Worm (Caenorhabditis elegans): Measurements from ENCODE around the gene clec-158.
A peak's percentile ranks its signal among the peaks of the same experiment; 100 is the strongest.

Gene clec-158

ce11 chrIII:6898518-6898917 lies 39.1 kb upstream of the clec-158 start (continued):
- TF ChIP-seq dpl-1 (GFP tag; optimal IDR thresholded peaks at IDR 0.05) (no peak), jun-1 (tag; optimal IDR thresholded peaks at IDR 0.05) (no peak), lir-3 (tag; optimal IDR thresholded peaks at IDR 0.05) (no peak), lin-39 (tag; optimal IDR thresholded peaks at IDR 0.05) (no peak), egl-43 (GFP tag; IDR thresholded peaks at IDR 0.05) (no peak), nhr-111 (GFP tag; optimal IDR thresholded peaks at IDR 0.05) (no peak), nhr-76 (tag; optimal IDR thresholded peaks at IDR 0.05) (no peak), lim-7 (GFP tag; IDR thresholded peaks at IDR 0.05) (no peak), hlh-11 (tag; optimal IDR thresholded peaks at IDR 0.05) (peak; percentile 81), lin-1 (GFP tag; IDR thresholded peaks at IDR 0.05) (0 out of 2 replicates have a peak, but pooled peaks have one; percentile 31), duxl-1 (tag; optimal IDR thresholded peaks at IDR 0.05; ENCODE audit: poor library complexity) (no peak), Y105C5A.15 (GFP tag; IDR thresholded peaks at IDR 0.05) (no peak), mdl-1 (tag; optimal IDR thresholded peaks at IDR 0.05) (peak in 1 of 2 experiments; percentile 52), skn-1 (tag; optimal IDR thresholded peaks at IDR 0.05) (no peak), ces-1 (GFP tag; optimal IDR thresholded peaks at IDR 0.05) (no peak), ZK337.2 (GFP tag; IDR thresholded peaks at IDR 0.05) (no peak), Y5F2A.4 (GFP tag; optimal IDR thresholded peaks at IDR 0.05) (no peak), snpc-4 (tag; optimal IDR thresholded peaks at IDR 0.05) (no peak), pha-4 (GFP tag; IDR thresholded peaks at IDR 0.05) (no peak), pha-4 (tag; optimal IDR thresholded peaks at IDR 0.05) (no peak), lsy-2 (tag; optimal IDR thresholded peaks at IDR 0.05) (peak in 1 of 2 experiments; percentile 44), F26F4.8 (GFP tag; conservative IDR thresholded peaks at IDR 0.05) (no peak), php-3 (GFP tag; IDR thresholded peaks at IDR 0.05) (0 out of 2 replicates have a peak, but pooled peaks have one; percentile 38), F37D6.2 (tag; optimal IDR thresholded peaks at IDR 0.05) (no peak), zfp-3 (GFP tag; conservative IDR thresholded peaks at IDR 0.05) (0 out of 2 replicates have a peak, but pooled peaks have one; percentile 16), ztf-11 (tag; optimal IDR thresholded peaks at IDR 0.05) (no peak), dmd-6 (GFP tag; IDR thresholded peaks at IDR 0.05) (peak; percentile 74), mdt-29 (GFP tag; IDR thresholded peaks at IDR 0.05) (no peak), mxl-3 (GFP tag; optimal IDR thresholded peaks at IDR 0.05) (no peak), hif-1 (tag; optimal IDR thresholded peaks at IDR 0.05) (no peak), ctbp-1 (GFP tag; IDR thresholded peaks at IDR 0.05) (no peak), snpc-1.2 (GFP tag; IDR thresholded peaks at IDR 0.05) (no peak), unc-130 (GFP tag; optimal IDR thresholded peaks at IDR 0.05) (no peak), fos-1 (tag; optimal IDR thresholded peaks at IDR 0.05) (no peak), rbr-2 (tag; optimal IDR thresholded peaks at IDR 0.05) (no peak), mes-2 (tag; optimal IDR thresholded peaks at IDR 0.05; ENCODE audit: poor library complexity, severe bottlenecking) (no peak)

ce11 chrIII:6897587-6898064 lies 38.2 kb upstream of the clec-158 start, which contains the start of gene T07E3.4:
Gene T07E3.4, plus strand, starts transcription at chrIII:6898014.
- TF ChIP-seq T26A8.4 (GFP tag; IDR thresholded peaks at IDR 0.05) (peak; percentile 59), D1046.2 (GFP tag; IDR thresholded peaks at IDR 0.05) (no peak), aly-2 (tag; optimal IDR thresholded peaks at IDR 0.05) (no peak), tag-97 (GFP tag; IDR thresholded peaks at IDR 0.05) (no peak), hif-1 (tag; optimal IDR thresholded peaks at IDR 0.05) (no peak), mep-1 (tag; optimal IDR thresholded peaks at IDR 0.05) (peak; percentile 69), ZK546.5 (tag; optimal IDR thresholded peaks at IDR 0.05) (no peak), zfp-3 (GFP tag; conservative IDR thresholded peaks at IDR 0.05) (no peak), zfp-2 (tag; optimal IDR thresholded peaks at IDR 0.05) (no peak), lin-1 (GFP tag; IDR thresholded peaks at IDR 0.05) (peak; percentile 64; the same call in 1 of the 2 replicates), egl-43 (GFP tag; IDR thresholded peaks at IDR 0.05) (no peak), spr-1 (tag; optimal IDR thresholded peaks at IDR 0.05) (peak; percentile 22), nhr-42 (GFP tag; IDR thresholded peaks at IDR 0.05) (no peak), tra-1 (GFP tag; IDR thresholded peaks at IDR 0.05) (peak; percentile 32; the same call in 1 of the 2 replicates), spr-3 (GFP tag; optimal IDR thresholded peaks at IDR 0.05) (no peak), nhr-111 (GFP tag; optimal IDR thresholded peaks at IDR 0.05) (no peak), nhr-102 (tag; optimal IDR thresholded peaks at IDR 0.05) (peak; percentile 39), ceh-32 (tag; optimal IDR thresholded peaks at IDR 0.05; ENCODE audit: poor library complexity) (no peak), saeg-2 (GFP tag; IDR thresholded peaks at IDR 0.05) (no peak), lsy-2 (tag; optimal IDR thresholded peaks at IDR 0.05) (peak; percentile 50 to 84), mes-2 (tag; optimal IDR thresholded peaks at IDR 0.05; ENCODE audit: poor library complexity, severe bottlenecking) (peak; percentile 66), nhr-237 (tag; optimal IDR thresholded peaks at IDR 0.05) (no peak)

Data from whole organism, L4 larva.